Fruit fly (Drosophila melanogaster) whole organism, embryonic: ENCODE results near the gene Pink1.
A peak's percentile ranks its signal among the peaks of the same experiment; 100 is the strongest.

Experiments
- Aef1 ChIP-seq: fragments of 200-800 bp; sonication (Bioruptor generic); IDR thresholded peaks from 3 replicates; pipeline ENCODE4 v1.3.6; 2022; ENCODE audit warnings: missing biosample characterization, missing genetic modification characterization
- Atf3 ChIP-seq: fragments of 200-800 bp; sonication (Bioruptor generic); optimal IDR thresholded peaks from 3 replicates; lab custom pipeline; 2016; ENCODE audit warnings: missing biosample characterization, missing genetic modification characterization
- CG10462 ChIP-seq: fragments of 200-800 bp; sonication (Bioruptor generic); optimal IDR thresholded peaks from 2 replicates; lab custom pipeline; 2016; ENCODE audit warnings: missing biosample characterization, missing genetic modification characterization
- CG11247 ChIP-seq: fragments of 200-800 bp; sonication (Bioruptor generic); IDR thresholded peaks from 2 replicates; pipeline ENCODE4 v1.3.6; 2022; ENCODE audit warnings: missing biosample characterization, missing genetic modification characterization
- CG11456 ChIP-seq: fragments of 200-800 bp; sonication (Bioruptor generic); IDR thresholded peaks from 3 replicates; pipeline ENCODE4 v1.3.6; 2022; ENCODE audit warnings: missing biosample characterization, missing genetic modification characterization
- CG14014 ChIP-seq: fragments of 200-800 bp; sonication (Bioruptor generic); IDR thresholded peaks from 2 replicates; pipeline ENCODE4 v1.3.6; 2022; ENCODE audit warnings: missing biosample characterization, missing genetic modification characterization
- CG15269 ChIP-seq: fragments of 200-800 bp; sonication (Bioruptor generic); optimal IDR thresholded peaks from 2 replicates; lab custom pipeline; 2018; ENCODE audit warnings: missing biosample characterization, mild to moderate bottlenecking, missing genetic modification characterization, moderate library complexity
- CG17829 ChIP-seq: fragments of 200-800 bp; optimal IDR thresholded peaks from 2 replicates; lab custom pipeline; 2019; ENCODE audit warnings: missing biosample characterization, mild to moderate bottlenecking, missing genetic modification characterization, moderate library complexity
- CG2120 ChIP-seq: fragments of 200-800 bp; sonication (Bioruptor generic); optimal IDR thresholded peaks from 3 replicates; lab custom pipeline; 2016; ENCODE audit warnings: missing biosample characterization, missing genetic modification characterization
- CG30020 ChIP-seq: fragments of 200-800 bp; optimal IDR thresholded peaks from 2 replicates; lab custom pipeline; 2019; ENCODE audit warnings: missing biosample characterization, mild to moderate bottlenecking, missing genetic modification characterization, moderate library complexity
- CG30431 ChIP-seq: fragments of 200-800 bp; sonication (Bioruptor generic); optimal IDR thresholded peaks from 2 replicates; lab custom pipeline; 2017; ENCODE audit warnings: missing biosample characterization, missing genetic modification characterization
- CG32767 ChIP-seq: fragments of 200-800 bp; sonication (Bioruptor generic); IDR thresholded peaks from 2 replicates; pipeline ENCODE4 v1.3.6; 2022; ENCODE audit warnings: missing biosample characterization, missing genetic modification characterization
- CG4328 ChIP-seq: fragments of 200-800 bp; sonication (Bioruptor generic); optimal IDR thresholded peaks from 3 replicates; lab custom pipeline; 2017; ENCODE audit warnings: missing biosample characterization, missing genetic modification reagents, missing genetic modification characterization
- CG4360 ChIP-seq: fragments of 200-800 bp; sonication (Bioruptor generic); IDR thresholded peaks from 2 replicates; pipeline ENCODE4 v1.3.6; 2022; ENCODE audit warnings: missing biosample characterization, missing genetic modification characterization
- CG5180 ChIP-seq: fragments of 200-800 bp; sonication (Bioruptor generic); optimal IDR thresholded peaks from 3 replicates; lab custom pipeline; 2017; ENCODE audit warnings: missing biosample characterization, missing genetic modification characterization, mild to moderate bottlenecking, moderate library complexity, missing genetic modification reagents
- CG6689 ChIP-seq: fragments of 200-800 bp; sonication (Bioruptor generic); IDR thresholded peaks from 2 replicates; pipeline ENCODE4 v1.3.6; 2022; ENCODE audit warnings: missing biosample characterization, missing genetic modification characterization
- CG9727 ChIP-seq: fragments of 200-800 bp; sonication (Bioruptor generic); optimal IDR thresholded peaks from 3 replicates; lab custom pipeline; 2017; ENCODE audit warnings: missing biosample characterization, mild to moderate bottlenecking, missing genetic modification characterization
- CoRest ChIP-seq: fragments of 200-800 bp; sonication (Bioruptor generic); optimal IDR thresholded peaks from 3 replicates; lab custom pipeline; 2018; ENCODE audit warnings: missing biosample characterization, mild to moderate bottlenecking, missing genetic modification characterization, moderate library complexity
- D ChIP-seq, 2 experiments: fragments of 200-800 bp in 1 of 2; fragments of >200 bp in 1 of 2; sonication (Bioruptor generic) in 1 of 2; optimal IDR thresholded peaks; 2 replicates in 1 of 2; 3 replicates in 1 of 2; lab custom pipeline; 2017; ENCODE audit warnings: mild to moderate bottlenecking in 1 of 2, missing biosample characterization in 1 of 2, missing genetic modification characterization in 1 of 2, missing genetic modification reagents in 1 of 2
- D19B ChIP-seq: fragments of 200-800 bp; sonication (Bioruptor generic); optimal IDR thresholded peaks from 2 replicates; lab custom pipeline; 2017; ENCODE audit warnings: missing biosample characterization, mild to moderate bottlenecking, missing genetic modification characterization
- Dbx ChIP-seq: fragments of 200-800 bp; sonication (Bioruptor generic); IDR thresholded peaks from 3 replicates; pipeline ENCODE4 v1.3.6; 2022; ENCODE audit warnings: missing biosample characterization, missing genetic modification characterization
- Ets65A ChIP-seq: fragments of 200-800 bp; sonication (Bioruptor generic); peaks from one replicate; lab custom pipeline; 2016; ENCODE audit warnings: missing biosample characterization, missing genetic modification characterization
- HLH3B ChIP-seq: fragments of 200-800 bp; sonication (Bioruptor generic); IDR thresholded peaks from 2 replicates; pipeline ENCODE4 v1.3.6; 2022; ENCODE audit warnings: missing biosample characterization, missing genetic modification characterization
- HLH4C ChIP-seq: fragments of 200-800 bp; sonication (Bioruptor generic); IDR thresholded peaks from 3 replicates; pipeline ENCODE4 v1.3.6; 2022; ENCODE audit warnings: missing biosample characterization, missing genetic modification characterization; ENCODE audit not compliant: partially characterized antibody
- Hey ChIP-seq: fragments of 200-800 bp; sonication (Bioruptor generic); optimal IDR thresholded peaks from 3 replicates; lab custom pipeline; 2018; ENCODE audit warnings: missing biosample characterization, mild to moderate bottlenecking, missing genetic modification characterization
- Lhr ChIP-seq: fragments of 200-800 bp; sonication (Bioruptor generic); optimal IDR thresholded peaks from 3 replicates; lab custom pipeline; 2017; ENCODE audit warnings: mild to moderate bottlenecking, missing biosample characterization, missing genetic modification reagents, missing genetic modification characterization
- Max ChIP-seq: fragments of 200-800 bp; sonication (Bioruptor generic); optimal IDR thresholded peaks from 2 replicates; lab custom pipeline; 2016; ENCODE audit warnings: missing biosample characterization, mild to moderate bottlenecking, missing genetic modification characterization
- Med ChIP-seq: fragments of 200-800 bp; sonication (Bioruptor generic); peaks from one replicate; lab custom pipeline; 2016; ENCODE audit warnings: missing biosample characterization, missing genetic modification characterization, mild to moderate bottlenecking, inconsistent platforms, moderate library complexity
- NC2α ChIP-seq: fragments of 200-800 bp; sonication (Bioruptor generic); optimal IDR thresholded peaks from 2 replicates; lab custom pipeline; 2016; ENCODE audit warnings: missing biosample characterization, missing genetic modification characterization
- Neu2 ChIP-seq: fragments of 200-800 bp; sonication (Bioruptor generic); optimal IDR thresholded peaks from 3 replicates; lab custom pipeline; 2016; ENCODE audit warnings: missing biosample characterization, missing genetic modification characterization, borderline replicate concordance
- Oli ChIP-seq: fragments of 200-800 bp; sonication (Bioruptor generic); optimal IDR thresholded peaks from 2 replicates; lab custom pipeline; 2018; ENCODE audit warnings: missing biosample characterization, mild to moderate bottlenecking, missing genetic modification characterization, moderate library complexity
- ap ChIP-seq: fragments of 200-800 bp; sonication (Bioruptor generic); IDR thresholded peaks from 2 replicates; pipeline ENCODE4 v1.3.6; 2022; ENCODE audit warnings: missing biosample characterization, missing genetic modification characterization
- ase ChIP-seq: fragments of 200-800 bp; sonication (Bioruptor generic); IDR thresholded peaks from 3 replicates; pipeline ENCODE4 v1.3.6; 2022; ENCODE audit warnings: missing biosample characterization, missing genetic modification characterization
- cad ChIP-seq: fragments of >200 bp; optimal IDR thresholded peaks from 2 replicates; lab custom pipeline; 2017; ENCODE audit warnings: missing biosample characterization, missing genetic modification characterization
- chm ChIP-seq: fragments of 200-800 bp; sonication (Bioruptor generic); IDR thresholded peaks from 2 replicates; pipeline ENCODE4 v1.3.6; 2022; ENCODE audit warnings: missing biosample characterization, missing genetic modification characterization
- corto ChIP-seq: fragments of 200-800 bp; sonication (Bioruptor generic); optimal IDR thresholded peaks from 2 replicates; lab custom pipeline; 2016; ENCODE audit warnings: missing biosample characterization, mild to moderate bottlenecking, missing genetic modification characterization, moderate library complexity
- dmrt99B ChIP-seq: fragments of 200-800 bp; sonication (Bioruptor generic); optimal IDR thresholded peaks from 2 replicates; lab custom pipeline; 2018; ENCODE audit warnings: missing biosample characterization, mild to moderate bottlenecking, missing genetic modification characterization, moderate library complexity
- ftz-f1 ChIP-seq: fragments of 200-800 bp; sonication (Bioruptor generic); optimal IDR thresholded peaks from 2 replicates; lab custom pipeline; 2016; ENCODE audit warnings: missing biosample characterization, missing genetic modification characterization
- gcm ChIP-seq: fragments of 200-800 bp; sonication (Bioruptor generic); optimal IDR thresholded peaks from 2 replicates; lab custom pipeline; 2019; ENCODE audit warnings: missing biosample characterization, mild to moderate bottlenecking, missing genetic modification characterization, moderate library complexity
- hkb ChIP-seq, 2 experiments: fragments of 200-800 bp in 1 of 2; fragments of >200 bp in 1 of 2; sonication (Bioruptor generic) in 1 of 2; IDR thresholded peaks in 1 of 2; optimal IDR thresholded peaks in 1 of 2; 2 replicates each; pipeline versions ENCODE4 v1.3.6 to Lab custom; 2017 to 2022; ENCODE audit warnings: missing biosample characterization in 1 of 2, missing genetic modification characterization in 1 of 2
- jumu ChIP-seq: fragments of 200-800 bp; sonication (Bioruptor generic); optimal IDR thresholded peaks from 3 replicates; lab custom pipeline; 2016; ENCODE audit warnings: missing biosample characterization, missing genetic modification characterization
- lbe ChIP-seq: fragments of 200-800 bp; sonication (Bioruptor generic); optimal IDR thresholded peaks from 2 replicates; lab custom pipeline; 2016; ENCODE audit warnings: missing biosample characterization, mild to moderate bottlenecking, missing genetic modification characterization
- nerfin-2 ChIP-seq: fragments of 200-800 bp; sonication (Bioruptor generic); IDR thresholded peaks from 2 replicates; pipeline ENCODE4 v1.3.6; 2022; ENCODE audit warnings: missing biosample characterization, missing genetic modification characterization; ENCODE audit not compliant: partially characterized antibody
- prd ChIP-seq, 3 experiments: fragments of >200 bp in 2 of 3; fragments of 200-800 bp in 1 of 3; sonication (Bioruptor generic) in 1 of 3; optimal IDR thresholded peaks in 2 of 3; IDR thresholded peaks in 1 of 3; 2 replicates in 2 of 3; 3 replicates in 1 of 3; pipeline versions ENCODE4 v1.3.6 to Lab custom; 2017 to 2022; ENCODE audit warnings: missing biosample characterization in 1 of 3, missing genetic modification characterization in 1 of 3
- psq ChIP-seq: fragments of 200-800 bp; sonication (Bioruptor generic); optimal IDR thresholded peaks from 2 replicates; lab custom pipeline; 2017; ENCODE audit warnings: missing biosample characterization, missing genetic modification characterization
- shn ChIP-seq: fragments of 200-800 bp; sonication (Bioruptor generic); optimal IDR thresholded peaks from 3 replicates; lab custom pipeline; 2016; ENCODE audit warnings: missing biosample characterization, missing genetic modification characterization
- slou ChIP-seq: fragments of 200-800 bp; sonication (Bioruptor generic); optimal IDR thresholded peaks from 3 replicates; lab custom pipeline; 2016; ENCODE audit warnings: missing biosample characterization, missing genetic modification characterization
- toy ChIP-seq: fragments of 200-800 bp; sonication (Bioruptor generic); IDR thresholded peaks from 2 replicates; pipeline ENCODE4 v1.3.6; 2022; ENCODE audit warnings: missing biosample characterization, missing genetic modification characterization
- vnd ChIP-seq: fragments of 200-800 bp; sonication (Bioruptor generic); IDR thresholded peaks from 3 replicates; pipeline ENCODE4 v1.3.6; 2022; ENCODE audit warnings: missing biosample characterization, missing genetic modification characterization; ENCODE audit not compliant: partially characterized antibody
- zen2 ChIP-seq: fragments of 200-800 bp; sonication (Bioruptor generic); IDR thresholded peaks from 3 replicates; pipeline ENCODE4 v1.3.6; 2022; ENCODE audit warnings: missing biosample characterization, missing genetic modification characterization; ENCODE audit not compliant: partially characterized antibody

Pink1 gene

dm6 chrX:6719968-6720367 lies 36.4 kb downstream of the Pink1 start (continued):
- TF ChIP-seq ase (no peak), CG32767 (GFP tag; lab: Robert Waterston, UW) (no peak), Lhr (no peak), slou (GFP tag; lab: Kevin White, UChicago) (no peak), Neu2 (GFP tag; lab: Kevin White, UChicago) (no peak), CG6689 (GFP tag; lab: Robert Waterston, UW) (no peak), ftz-f1 (no peak), vnd (GFP tag; lab: Robert Waterston, UW) (no peak), CG9727 (GFP tag; lab: Kevin White, UChicago) (peak; percentile 13), CG17829 (tag; lab: Kevin White, UChicago) (no peak), CG4360 (no peak), chm (GFP tag; lab: Robert Waterston, UW) (no peak), nerfin-2 (GFP tag; lab: Robert Waterston, UW) (no peak), dmrt99B (tag; lab: Kevin White, UChicago) (peak; percentile 11), Oli (tag; lab: Kevin White, UChicago) (no peak), CG11247 (GFP tag; lab: Robert Waterston, UW) (peak; percentile 46), CG5180 (GFP tag; lab: Kevin White, UChicago) (peak; percentile 18), prd (optimal IDR thresholded peaks at IDR 0.05; lab: Kevin White, UChicago) (no peak), prd (GFP tag; IDR thresholded peaks at IDR 0.05; lab: Robert Waterston, UW) (no peak; the same call in 2 of the 3 replicates), psq (no peak), NC2α (GFP tag; lab: Kevin White, UChicago) (no peak), shn (GFP tag; lab: Kevin White, UChicago) (no peak), zen2 (GFP tag; lab: Robert Waterston, UW) (no peak), corto (GFP tag; lab: Kevin White, UChicago) (no peak), hkb (optimal IDR thresholded peaks at IDR 0.05; lab: Kevin White, UChicago) (no peak), hkb (GFP tag; IDR thresholded peaks at IDR 0.05; lab: Robert Waterston, UW) (peak; percentile 56), D19B (GFP tag; lab: Kevin White, UChicago) (no peak), gcm (no peak), Max (GFP tag; lab: Kevin White, UChicago) (no peak), HLH3B (no peak), CG30431 (GFP tag; lab: Kevin White, UChicago) (no peak), Dbx (GFP tag; lab: Robert Waterston, UW) (0 out of 3 replicates have a peak, but pooled peaks have one; percentile 41), cad (no peak), CoRest (tag; lab: Kevin White, UChicago) (no peak), D (optimal IDR thresholded peaks at IDR 0.05; lab: Kevin White, UChicago) (no peak), D (GFP tag; optimal IDR thresholded peaks at IDR 0.05; lab: Kevin White, UChicago) (no peak), Aef1 (GFP tag; lab: Robert Waterston, UW) (no peak), ap (GFP tag; lab: Robert Waterston, UW) (no peak), jumu (GFP tag; lab: Kevin White, UChicago) (no peak), CG30020 (tag; lab: Kevin White, UChicago) (no peak), Hey (no peak), CG11456 (GFP tag; lab: Robert Waterston, UW) (no peak), lbe (GFP tag; lab: Kevin White, UChicago) (no peak), CG10462 (GFP tag; lab: Kevin White, UChicago) (no peak), HLH4C (GFP tag; lab: Robert Waterston, UW) (no peak), CG15269 (tag; lab: Kevin White, UChicago) (no peak), CG14014 (GFP tag; lab: Robert Waterston, UW) (peak; percentile 60; the same call in 1 of the 2 replicates), Med (peak; percentile 81), toy (GFP tag; lab: Robert Waterston, UW) (no peak), CG2120 (GFP tag; lab: Kevin White, UChicago) (no peak), CG4328 (GFP tag; lab: Kevin White, UChicago) (peak; percentile 34), Atf3 (no peak), Ets65A (GFP tag; lab: Kevin White, UChicago) (no peak)
